Worm (Caenorhabditis elegans): ENCODE data around the gene nhr-106.

The nhr-106 gene

DNA sequence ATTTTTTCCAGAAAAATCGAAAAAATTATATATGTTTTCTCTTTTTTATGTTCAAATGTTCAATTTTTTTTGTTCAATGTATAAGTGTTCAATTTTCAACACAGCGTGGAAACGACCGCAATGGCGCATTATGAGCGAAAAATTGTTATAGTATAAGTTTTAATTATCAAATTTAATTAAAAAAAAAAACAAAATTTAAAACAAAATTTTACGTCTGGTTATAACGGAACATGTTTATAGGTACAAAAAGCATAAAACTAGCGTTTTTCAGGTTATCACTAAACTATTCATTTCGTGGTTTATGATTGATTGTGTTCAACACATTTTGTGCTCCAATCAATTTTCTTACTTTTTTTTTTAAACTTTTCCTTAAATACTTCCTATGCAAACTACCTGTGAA is at the start of gene nhr-106:
TSS of gene nhr-106 (plus strand) at position 301 of the 400 bp plus-strand sequence.
- no peak for TF ChIP-seq unc-62 (GFP tag; optimal IDR thresholded peaks at IDR 0.05)

- no peak for TF ChIP-seq unc-62 (GFP tag; optimal IDR thresholded peaks at IDR 0.05)
These were observed 48.5 kb upstream of the nhr-106 start, which contains the start of gene B0554.7 for ce11 chrV:440923-441322. Gene B0554.7, minus strand, starts transcription at chrV:441023.

DNA sequence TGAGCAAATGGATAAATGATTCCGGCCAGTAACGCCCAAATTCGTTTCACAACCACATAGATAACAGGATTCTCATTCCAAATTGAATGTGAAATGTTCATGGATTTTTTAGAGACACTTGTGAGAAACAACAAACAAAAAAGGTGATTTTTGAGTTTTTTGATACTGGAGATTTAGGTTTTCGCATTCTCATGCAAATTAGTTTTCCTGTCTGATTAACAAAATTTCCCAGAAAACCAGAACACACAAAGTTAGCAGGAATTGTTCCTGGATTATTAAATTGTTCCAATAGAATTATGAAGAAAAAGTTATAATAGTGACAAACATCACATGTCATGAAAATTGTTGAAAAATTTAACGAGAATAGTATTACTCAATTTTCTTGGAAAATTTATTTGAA is 46.2 kb upstream of the nhr-106 start, which contains the start of gene srh-33:
TSS of gene srh-33 (minus strand) at position 101 of the 400 bp plus-strand sequence.
- TF ChIP-seq unc-62 (GFP tag; optimal IDR thresholded peaks at IDR 0.05): no peak

ce11 chrV:446574-446973 is 42.8 kb upstream of the nhr-106 start, which contains the start of gene srh-34:
Gene srh-34, minus strand, starts transcription at chrV:446674.
- TF ChIP-seq unc-62 (GFP tag; optimal IDR thresholded peaks at IDR 0.05): no peak

- no peak for TF ChIP-seq unc-62 (GFP tag; optimal IDR thresholded peaks at IDR 0.05)
These were observed 42.4 kb upstream of the nhr-106 start for ce11 chrV:446988-447387.

DNA sequence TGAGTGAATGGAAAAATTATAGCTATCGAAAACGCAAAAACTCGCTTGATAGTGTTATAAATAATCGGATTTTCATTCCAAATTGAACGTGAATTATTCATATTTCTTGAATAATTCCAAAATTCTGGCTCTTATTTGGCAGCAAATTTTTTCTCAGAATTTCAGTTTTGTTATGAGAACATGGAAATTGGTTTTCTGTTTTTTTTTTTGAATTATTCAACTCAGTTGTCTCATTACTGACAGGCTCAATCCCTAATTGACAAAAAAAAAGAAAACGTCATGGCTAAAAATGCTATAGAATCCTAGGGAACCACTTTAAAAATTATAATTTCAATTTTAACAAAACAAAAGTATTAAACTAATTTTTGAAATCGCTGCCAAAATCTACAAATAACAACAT is 40.3 kb upstream of the nhr-106 start, which contains the start of gene srh-35:
TSS of gene srh-35 (minus strand) at position 101 of the 400 bp plus-strand sequence.
- no peak for TF ChIP-seq unc-62 (GFP tag; optimal IDR thresholded peaks at IDR 0.05)

- no peak for TF ChIP-seq unc-62 (GFP tag; optimal IDR thresholded peaks at IDR 0.05)
These were observed 39.7 kb upstream of the nhr-106 start, which contains the start of gene M02H5.8 for ce11 chrV:449685-450084. Gene M02H5.8, plus strand, starts transcription at chrV:449981.

DNA sequence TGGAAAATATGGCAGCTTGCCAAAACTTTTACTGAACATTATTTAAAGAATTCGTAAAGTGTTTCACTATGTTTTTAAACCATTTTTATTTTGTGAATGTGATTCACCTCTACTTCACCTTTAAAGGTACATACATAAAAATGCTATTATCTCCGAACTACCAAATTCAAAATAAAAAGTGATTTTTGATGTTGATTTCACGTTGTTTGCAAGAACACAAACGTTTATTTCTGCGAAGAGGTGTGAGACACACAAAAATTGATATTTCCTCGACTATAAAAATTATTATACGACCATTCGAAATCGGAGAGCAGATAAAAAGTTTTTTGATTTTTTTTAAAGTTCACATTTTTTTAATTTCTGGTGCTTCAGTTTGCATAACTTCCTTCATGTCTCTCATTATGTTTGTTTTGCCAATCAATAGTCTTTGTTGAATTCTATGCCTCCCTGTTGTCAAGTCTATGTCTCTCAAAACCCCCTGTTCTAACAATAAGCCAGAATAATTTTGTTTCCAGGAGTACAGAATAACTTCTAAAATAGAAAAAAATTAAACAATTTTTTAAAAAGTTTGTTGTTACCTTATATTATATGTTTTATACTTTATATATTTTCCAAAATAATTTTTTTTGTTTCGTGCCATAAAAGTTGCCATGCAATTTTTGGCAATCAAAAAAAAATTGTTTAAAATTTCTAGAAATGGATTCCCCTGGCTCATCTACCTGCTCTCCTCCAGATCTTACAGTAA is 38.5 kb upstream of the nhr-106 start, which contains the start of gene nhr-123:
TSS of gene nhr-123 (plus strand) at position 695 of the 745 bp plus-strand sequence.
- no peak for TF ChIP-seq unc-62 (GFP tag; optimal IDR thresholded peaks at IDR 0.05)

DNA sequence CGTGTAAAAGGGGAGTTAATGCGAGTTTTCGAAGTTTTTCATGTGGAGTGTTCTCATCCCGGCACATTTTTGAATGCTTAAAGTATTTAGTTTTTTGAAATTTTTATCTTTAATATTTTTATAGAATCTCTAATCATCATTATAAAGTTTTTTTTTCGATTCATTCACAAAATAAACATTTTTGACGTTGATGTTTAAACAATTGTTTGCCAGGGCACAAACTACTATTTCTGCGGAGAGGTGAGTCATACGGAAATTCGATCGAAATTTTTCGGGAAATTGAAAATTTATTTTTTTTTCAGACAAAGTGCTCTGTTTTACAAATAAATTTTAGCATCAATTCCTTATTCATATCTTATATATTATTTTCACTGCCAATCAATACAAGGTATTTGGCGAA is 35.9 kb upstream of the nhr-106 start, which contains the start of gene nhr-98:
TSS of gene nhr-98 (plus strand) at position 301 of the 400 bp plus-strand sequence.
- no peak for TF ChIP-seq unc-62 (GFP tag; optimal IDR thresholded peaks at IDR 0.05)

ce11 chrV:457839-458238 is 31.6 kb upstream of the nhr-106 start:
- no peak for TF ChIP-seq unc-62 (GFP tag; optimal IDR thresholded peaks at IDR 0.05)

ce11 chrV:459464-459863 is 30.0 kb upstream of the nhr-106 start, which contains the start of gene nhr-203:
Gene nhr-203, plus strand, starts transcription at chrV:459795.
- TF ChIP-seq unc-62 (GFP tag; optimal IDR thresholded peaks at IDR 0.05): no peak

- no peak for TF ChIP-seq unc-62 (GFP tag; optimal IDR thresholded peaks at IDR 0.05)
These were observed 27.2 kb upstream of the nhr-106 start, which contains the start of gene nhr-202 for ce11 chrV:462263-462662. Gene nhr-202, plus strand, starts transcription at chrV:462588.

DNA sequence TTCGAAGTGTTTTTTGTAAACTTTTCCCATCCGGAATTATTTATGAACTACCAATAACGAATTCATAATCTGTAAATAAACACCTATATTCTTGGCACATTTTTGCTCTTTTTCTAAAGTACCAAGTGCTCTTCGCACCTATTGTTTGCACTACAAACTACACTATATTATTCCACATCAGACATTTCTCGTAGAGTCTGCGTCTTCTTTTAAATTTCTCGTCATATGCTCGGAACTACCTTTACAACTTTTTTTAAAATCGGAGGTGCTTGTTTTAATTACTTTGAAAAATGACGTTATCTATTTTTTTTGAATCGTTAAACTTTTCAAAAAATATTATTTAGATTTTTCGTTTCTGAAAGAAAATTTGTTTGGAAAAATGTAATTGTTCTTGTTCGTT is 24.6 kb upstream of the nhr-106 start, which contains the start of gene nhr-201:
TSS of gene nhr-201 (plus strand) at position 29 of the 400 bp plus-strand sequence.
- TF ChIP-seq unc-62 (GFP tag; optimal IDR thresholded peaks at IDR 0.05): no peak

- no peak for TF ChIP-seq unc-62 (GFP tag; optimal IDR thresholded peaks at IDR 0.05)
These were observed 24.1 kb upstream of the nhr-106 start for ce11 chrV:465355-465754.

ce11 chrV:467507-467906 is 21.9 kb upstream of the nhr-106 start:
- TF ChIP-seq unc-62 (GFP tag; optimal IDR thresholded peaks at IDR 0.05): no peak

- no peak for TF ChIP-seq unc-62 (GFP tag; optimal IDR thresholded peaks at IDR 0.05)
These were observed 21.0 kb upstream of the nhr-106 start, which contains the start of gene srbc-57 for ce11 chrV:468460-468859. Gene srbc-57, minus strand, starts transcription at chrV:468560.

DNA sequence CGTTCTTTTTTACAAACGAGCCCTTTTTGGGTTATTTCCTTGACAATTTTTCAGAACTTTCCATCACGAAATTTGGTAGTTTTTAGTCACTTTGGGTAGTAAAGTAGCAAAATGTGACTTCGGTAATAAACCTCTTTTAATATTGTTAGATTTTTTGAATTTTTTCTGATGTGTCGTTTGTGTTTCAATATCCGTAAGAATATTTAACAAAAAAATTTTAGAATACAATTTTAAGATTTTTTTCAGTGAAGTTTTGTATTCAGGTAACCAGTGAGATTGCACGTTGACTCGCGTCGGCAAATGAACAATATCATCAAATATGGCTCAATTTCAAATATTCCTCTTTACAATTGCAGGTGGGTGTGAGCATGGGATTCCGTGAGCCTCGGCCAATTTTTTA is 16.8 kb upstream of the nhr-106 start, which contains the start of gene srt-31:
TSS of gene srt-31 (plus strand) at position 301 of the 400 bp plus-strand sequence.
- no peak for TF ChIP-seq unc-62 (GFP tag; optimal IDR thresholded peaks at IDR 0.05)
